Fruit fly (Drosophila melanogaster) whole organism, embryonic: Measurements from ENCODE around the gene CG43156.

Experiments
- CG10543 ChIP-seq: fragments of 200-800 bp; sonication (Bioruptor generic); optimal IDR thresholded peaks from 3 replicates; lab custom pipeline; 2017; ENCODE audit warnings: missing biosample characterization, mild to moderate bottlenecking, missing genetic modification characterization, moderate library complexity
- CG1233 ChIP-seq: fragments of 200-800 bp; sonication (Bioruptor generic); optimal IDR thresholded peaks from 4 replicates; lab custom pipeline; 2018; ENCODE audit warnings: missing biosample characterization, mild to moderate bottlenecking, missing genetic modification characterization
- CG13296 ChIP-seq: fragments of 200-800 bp; sonication (Bioruptor generic); optimal IDR thresholded peaks from 3 replicates; lab custom pipeline; 2018; ENCODE audit warnings: missing biosample characterization, mild to moderate bottlenecking, missing genetic modification characterization
- CG14014 ChIP-seq: fragments of 200-800 bp; sonication (Bioruptor generic); IDR thresholded peaks from 2 replicates; pipeline ENCODE4 v1.3.6; 2022; ENCODE audit warnings: missing biosample characterization, missing genetic modification characterization
- CG14710 ChIP-seq: fragments of 200-800 bp; sonication (Bioruptor generic); optimal IDR thresholded peaks from 3 replicates; lab custom pipeline; 2019; ENCODE audit warnings: missing biosample characterization, mild to moderate bottlenecking, missing genetic modification characterization, moderate library complexity
- CG1529 ChIP-seq: fragments of 200-800 bp; sonication (Bioruptor generic); optimal IDR thresholded peaks from 3 replicates; lab custom pipeline; 2018; ENCODE audit warnings: missing biosample characterization, missing genetic modification characterization
- CG17359 ChIP-seq: fragments of 200-800 bp; sonication (Bioruptor generic); optimal IDR thresholded peaks from 3 replicates; lab custom pipeline; 2018; ENCODE audit warnings: missing biosample characterization, mild to moderate bottlenecking, missing genetic modification characterization, moderate library complexity
- CG17612 ChIP-seq: fragments of 200-800 bp; sonication (Bioruptor generic); IDR thresholded peaks from 2 replicates; pipeline ENCODE4 v1.3.6; 2022; ENCODE audit warnings: missing biosample characterization, missing genetic modification characterization
- CG1792 ChIP-seq: fragments of 200-800 bp; sonication (Bioruptor generic); optimal IDR thresholded peaks from 2 replicates; lab custom pipeline; 2016; ENCODE audit warnings: missing biosample characterization, missing genetic modification characterization
- CG2678 ChIP-seq: fragments of 200-800 bp; sonication (Bioruptor generic); optimal IDR thresholded peaks from 3 replicates; lab custom pipeline; 2019; ENCODE audit warnings: missing biosample characterization, mild to moderate bottlenecking, missing genetic modification characterization, moderate library complexity
- CG32532 ChIP-seq: fragments of 200-800 bp; sonication (Bioruptor generic); IDR thresholded peaks from 2 replicates; pipeline ENCODE4 v1.3.6; 2022; ENCODE audit warnings: missing biosample characterization, missing genetic modification characterization
- CG4730 ChIP-seq: fragments of 200-800 bp; sonication (Bioruptor generic); IDR thresholded peaks from 2 replicates; pipeline ENCODE4 v1.3.6; 2022; ENCODE audit warnings: missing biosample characterization, missing genetic modification characterization
- CG6654 ChIP-seq: fragments of 200-800 bp; sonication (Bioruptor generic); optimal IDR thresholded peaks from 2 replicates; lab custom pipeline; 2017; ENCODE audit warnings: missing biosample characterization, mild to moderate bottlenecking, missing genetic modification characterization
- CG7745 ChIP-seq: fragments of 200-800 bp; sonication (Bioruptor generic); optimal IDR thresholded peaks from 2 replicates; lab custom pipeline; 2018; ENCODE audit warnings: missing biosample characterization, mild to moderate bottlenecking, missing genetic modification characterization, moderate library complexity
- CG8290 ChIP-seq, 3 experiments: fragments of 200-800 bp; sonication (Bioruptor generic); optimal IDR thresholded peaks; 2 replicates each; lab custom pipeline; 2016 to 2019; ENCODE audit warnings: missing biosample characterization in 3 of 3, missing genetic modification characterization in 3 of 3, mild to moderate bottlenecking in 2 of 3, moderate library complexity in 1 of 3
- CrebB ChIP-seq: fragments of 200-800 bp; sonication (Bioruptor generic); optimal IDR thresholded peaks from 3 replicates; lab custom pipeline; 2018; ENCODE audit warnings: missing biosample characterization, mild to moderate bottlenecking, missing genetic modification characterization
- Dfd ChIP-seq, 2 experiments: fragments of >200 bp; optimal IDR thresholded peaks; 2 replicates each; lab custom pipeline; 2017; ENCODE audit warnings: missing biosample characterization in 2 of 2, missing genetic modification characterization in 2 of 2
- GATAe ChIP-seq: fragments of 200-800 bp; sonication (Bioruptor generic); conservative IDR thresholded peaks from 2 replicates; pipeline ENCODE4 v1.3.6; 2022; ENCODE audit warnings: missing biosample characterization, missing genetic modification characterization
- Jarid2 ChIP-seq: fragments of 200-800 bp; sonication (Bioruptor generic); optimal IDR thresholded peaks from 3 replicates; lab custom pipeline; 2017; ENCODE audit warnings: mild to moderate bottlenecking, missing biosample characterization, missing genetic modification reagents, missing genetic modification characterization
- Lim3 ChIP-seq: fragments of 200-800 bp; sonication (Bioruptor generic); IDR thresholded peaks from 2 replicates; pipeline ENCODE4 v1.3.6; 2022; ENCODE audit warnings: missing biosample characterization, missing genetic modification characterization
- MESR4 ChIP-seq: fragments of 200-800 bp; sonication (Bioruptor generic); optimal IDR thresholded peaks from 2 replicates; lab custom pipeline; 2018; ENCODE audit warnings: missing biosample characterization, mild to moderate bottlenecking, missing genetic modification characterization, moderate library complexity
- Mes4 ChIP-seq: fragments of 200-800 bp; sonication (Bioruptor generic); optimal IDR thresholded peaks from 2 replicates; lab custom pipeline; 2016; ENCODE audit warnings: missing biosample characterization, missing genetic modification characterization
- Oaz ChIP-seq: fragments of 200-800 bp; sonication (Bioruptor generic); IDR thresholded peaks from 2 replicates; pipeline ENCODE4 v1.3.6; 2022; ENCODE audit warnings: missing biosample characterization, missing genetic modification characterization
- Trl ChIP-seq, 3 experiments: fragments of >200 bp in 2 of 3; fragments of 200-800 bp in 1 of 3; sonication (Bioruptor generic) in 1 of 3; optimal IDR thresholded peaks; 2 replicates in 1 of 3; 3 replicates in 2 of 3; lab custom pipeline; 2016 to 2017; ENCODE audit warnings: missing biosample characterization in 1 of 3, missing genetic modification characterization in 1 of 3
- Usf ChIP-seq: fragments of 200-800 bp; sonication (Bioruptor generic); optimal IDR thresholded peaks from 2 replicates; lab custom pipeline; 2017; ENCODE audit warnings: missing genotype, missing biosample characterization, missing genetic modification characterization
- Xrp1 ChIP-seq: fragments of 200-800 bp; sonication (Bioruptor generic); IDR thresholded peaks from 2 replicates; pipeline ENCODE4 v1.3.6; 2022; ENCODE audit warnings: missing biosample characterization, missing genetic modification characterization
- ap ChIP-seq: fragments of 200-800 bp; sonication (Bioruptor generic); IDR thresholded peaks from 2 replicates; pipeline ENCODE4 v1.3.6; 2022; ENCODE audit warnings: missing biosample characterization, missing genetic modification characterization
- ems ChIP-seq: fragments of 200-800 bp; sonication (Bioruptor generic); optimal IDR thresholded peaks from 3 replicates; lab custom pipeline; 2016; ENCODE audit warnings: missing biosample characterization, missing genetic modification characterization
- fru ChIP-seq: fragments of >200 bp; optimal IDR thresholded peaks from 2 replicates; lab custom pipeline; 2017
- hbn ChIP-seq: fragments of 200-800 bp; sonication (Bioruptor generic); IDR thresholded peaks from 2 replicates; pipeline ENCODE4 v1.3.6; 2022; ENCODE audit warnings: missing biosample characterization, missing genetic modification characterization; ENCODE audit not compliant: partially characterized antibody
- hkb ChIP-seq, 2 experiments: fragments of 200-800 bp in 1 of 2; fragments of >200 bp in 1 of 2; sonication (Bioruptor generic) in 1 of 2; IDR thresholded peaks in 1 of 2; optimal IDR thresholded peaks in 1 of 2; 2 replicates each; pipeline versions ENCODE4 v1.3.6 to Lab custom; 2017 to 2022; ENCODE audit warnings: missing biosample characterization in 1 of 2, missing genetic modification characterization in 1 of 2
- jigr1 ChIP-seq: fragments of 200-800 bp; sonication (Bioruptor generic); IDR thresholded peaks from 3 replicates; pipeline ENCODE4 v1.3.6; 2022; ENCODE audit warnings: missing biosample characterization, missing genetic modification characterization
- lab ChIP-seq: fragments of 200-800 bp; sonication (Bioruptor generic); optimal IDR thresholded peaks from 3 replicates; lab custom pipeline; 2017; ENCODE audit warnings: missing biosample characterization, missing genetic modification characterization, mild to moderate bottlenecking, moderate library complexity, missing genetic modification reagents
- luna ChIP-seq: fragments of 200-800 bp; sonication (Bioruptor generic); optimal IDR thresholded peaks from 2 replicates; lab custom pipeline; 2016; ENCODE audit warnings: missing biosample characterization, missing genetic modification characterization
- mld ChIP-seq: fragments of 200-800 bp; sonication (Bioruptor generic); IDR thresholded peaks from 3 replicates; pipeline ENCODE4 v1.3.6; 2022; ENCODE audit warnings: missing biosample characterization, missing genetic modification characterization; ENCODE audit not compliant: partially characterized antibody
- onecut ChIP-seq: fragments of 200-800 bp; sonication (Bioruptor generic); IDR thresholded peaks from 2 replicates; pipeline ENCODE4 v1.3.6; 2022; ENCODE audit warnings: missing biosample characterization, missing genetic modification characterization
- psq ChIP-seq: fragments of 200-800 bp; sonication (Bioruptor generic); optimal IDR thresholded peaks from 2 replicates; lab custom pipeline; 2017; ENCODE audit warnings: missing biosample characterization, missing genetic modification characterization
- row ChIP-seq: fragments of 200-800 bp; sonication (Bioruptor generic); IDR thresholded peaks from 3 replicates; pipeline ENCODE4 v1.3.6; 2022; ENCODE audit warnings: missing biosample characterization, missing genetic modification characterization
- run ChIP-seq: fragments of 200-800 bp; sonication (Bioruptor generic); optimal IDR thresholded peaks from 3 replicates; lab custom pipeline; 2018; ENCODE audit warnings: missing biosample characterization, mild to moderate bottlenecking, missing genetic modification characterization
- sc ChIP-seq, 3 experiments: fragments of >200 bp in 2 of 3; fragments of 200-800 bp in 1 of 3; sonication (Bioruptor generic) in 1 of 3; optimal IDR thresholded peaks; 2 replicates in 2 of 3; 3 replicates in 1 of 3; lab custom pipeline; 2017; ENCODE audit warnings: mild to moderate bottlenecking in 1 of 3, missing biosample characterization in 1 of 3, missing genetic modification characterization in 1 of 3, missing genetic modification reagents in 1 of 3
- so ChIP-seq: fragments of 200-800 bp; sonication (Bioruptor generic); IDR thresholded peaks from 3 replicates; pipeline ENCODE4 v1.3.6; 2022; ENCODE audit warnings: missing biosample characterization, missing genetic modification characterization
- sug ChIP-seq: fragments of 200-800 bp; optimal IDR thresholded peaks from 2 replicates; lab custom pipeline; 2019; ENCODE audit warnings: missing biosample characterization, mild to moderate bottlenecking, missing genetic modification characterization, moderate library complexity
- tio ChIP-seq: fragments of 200-800 bp; sonication (Bioruptor generic); optimal IDR thresholded peaks from 2 replicates; lab custom pipeline; 2017; ENCODE audit warnings: missing biosample characterization, missing genetic modification characterization, inconsistent platforms
- tll ChIP-seq, 2 experiments: fragments of 200-800 bp in 1 of 2; fragments of >200 bp in 1 of 2; sonication (Bioruptor generic) in 1 of 2; optimal IDR thresholded peaks; 2 replicates each; lab custom pipeline; 2017 to 2019; ENCODE audit warnings: missing biosample characterization in 2 of 2, missing genetic modification characterization in 2 of 2, mild to moderate bottlenecking in 1 of 2, moderate library complexity in 1 of 2
- tna ChIP-seq: fragments of 200-800 bp; sonication (Bioruptor generic); IDR thresholded peaks from 2 replicates; pipeline ENCODE4 v1.3.6; 2022; ENCODE audit warnings: missing biosample characterization, missing genetic modification characterization; ENCODE audit not compliant: partially characterized antibody
- unpg ChIP-seq: fragments of 200-800 bp; sonication (Bioruptor generic); optimal IDR thresholded peaks from 3 replicates; lab custom pipeline; 2018; ENCODE audit warnings: missing biosample characterization, mild to moderate bottlenecking, missing genetic modification characterization, moderate library complexity

Gene CG43156

DNA sequence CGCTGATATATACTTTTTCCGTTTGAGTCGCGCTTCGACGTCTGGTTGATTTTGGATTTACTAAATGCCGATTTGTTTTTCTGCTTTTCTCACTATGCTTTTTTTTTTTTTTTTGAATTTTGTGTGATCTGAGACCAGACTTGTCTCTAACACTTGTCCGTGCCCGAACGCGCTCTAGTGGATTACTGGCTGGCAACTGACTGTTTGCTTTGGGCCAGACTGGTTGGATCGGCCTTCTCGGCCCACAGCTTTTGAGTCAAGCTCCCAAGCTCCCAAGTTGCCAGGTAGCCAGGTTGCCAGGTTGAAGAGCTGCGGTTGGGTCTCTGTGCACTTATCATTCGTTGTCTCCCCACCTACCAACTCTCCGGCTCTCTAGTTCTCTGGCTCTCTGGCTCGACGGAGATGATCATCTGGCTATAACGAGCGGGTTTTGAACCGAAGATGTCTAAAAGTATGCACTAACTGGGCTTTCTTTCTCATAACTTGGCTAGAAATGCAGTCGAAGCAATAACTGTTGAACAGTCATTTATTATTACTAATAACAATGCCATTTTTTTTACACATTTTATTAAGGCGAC lies 10.5 kb upstream of the CG43156 start, which contains the start of gene pot (continued):
- TF ChIP-seq luna (GFP tag; lab: Kevin White, UChicago): no peak
- TF ChIP-seq ap (GFP tag; lab: Robert Waterston, UW): no peak
- TF ChIP-seq CG1792: no peak
- TF ChIP-seq Jarid2 (GFP tag; lab: Kevin White, UChicago): peak; percentile 39
- TF ChIP-seq unpg (GFP tag; lab: Kevin White, UChicago): no peak
- peak; percentile 22; the same call in 1 of the 3 replicates for TF ChIP-seq row (GFP tag; lab: Robert Waterston, UW)
- peak; percentile 84 for TF ChIP-seq CG17612 (GFP tag; lab: Robert Waterston, UW)
- no peak for TF ChIP-seq CG8290 (GFP tag; optimal IDR thresholded peaks at IDR 0.05; lab: Kevin White, UChicago)
- TF ChIP-seq CG8290 (tag; optimal IDR thresholded peaks at IDR 0.05; lab: Kevin White, UChicago): peak in 1 of 2 experiments; percentile 47
- no peak for TF ChIP-seq CG4730
- TF ChIP-seq hkb (optimal IDR thresholded peaks at IDR 0.05; lab: Kevin White, UChicago): no peak
- TF ChIP-seq hkb (GFP tag; IDR thresholded peaks at IDR 0.05; lab: Robert Waterston, UW): 0 out of 2 replicates have a peak, but pooled peaks have one; percentile 21
- no peak for TF ChIP-seq MESR4 (GFP tag; lab: Kevin White, UChicago)
- TF ChIP-seq CG10543 (GFP tag; lab: Kevin White, UChicago): peak; percentile 8
- no peak for TF ChIP-seq CG7745 (tag; lab: Kevin White, UChicago)
- peak; percentile 56 to 59 for TF ChIP-seq Trl (optimal IDR thresholded peaks at IDR 0.05; lab: Kevin White, UChicago)
- no peak for TF ChIP-seq Trl (GFP tag; optimal IDR thresholded peaks at IDR 0.05; lab: Kevin White, UChicago)

dm6 chrX:11915154-11915593 lies 8.5 kb upstream of the CG43156 start:
- TF ChIP-seq fru (lab: Kevin White, UChicago) (no peak), CG32532 (GFP tag; lab: Robert Waterston, UW) (peak; percentile 89), Mes4 (GFP tag; lab: Kevin White, UChicago) (no peak), unpg (GFP tag; lab: Kevin White, UChicago) (peak; percentile 93), CG1529 (GFP tag; lab: Kevin White, UChicago) (peak; percentile 78), GATAe (GFP tag; lab: Robert Waterston, UW) (peak; percentile 47), CrebB (tag; lab: Kevin White, UChicago) (peak; percentile 63), sc (optimal IDR thresholded peaks at IDR 0.05; lab: Kevin White, UChicago) (no peak), sc (GFP tag; optimal IDR thresholded peaks at IDR 0.05; lab: Kevin White, UChicago) (peak; percentile 82), Oaz (GFP tag; lab: Robert Waterston, UW) (peak; percentile 70), mld (GFP tag; lab: Robert Waterston, UW) (no peak), sug (tag; lab: Kevin White, UChicago) (peak; percentile 90), Lim3 (peak; percentile 56; the same call in 1 of the 2 replicates), Dfd (GFP tag; optimal IDR thresholded peaks at IDR 0.05; lab: Kevin White, UChicago) (no peak), ems (GFP tag; lab: Kevin White, UChicago) (peak; percentile 44), Usf (GFP tag; lab: Kevin White, UChicago) (peak; percentile 87), jigr1 (GFP tag; lab: Robert Waterston, UW) (peak; percentile 76; the same call in 2 of the 3 replicates), so (peak; percentile 90), run (peak; percentile 69), lab (GFP tag; lab: Kevin White, UChicago) (peak; percentile 88), CG1233 (GFP tag; lab: Kevin White, UChicago) (peak; percentile 89), CG14710 (tag; lab: Kevin White, UChicago) (peak; percentile 92), hbn (GFP tag; lab: Robert Waterston, UW) (no peak), onecut (peak; percentile 79), psq (GFP tag; lab: Kevin White, UChicago) (peak; percentile 26), CG14014 (peak; percentile 86), tll (GFP tag; optimal IDR thresholded peaks at IDR 0.05; lab: Kevin White, UChicago) (peak in 1 of 2 experiments; percentile 38), CG13296 (peak; percentile 93), CG6654 (GFP tag; lab: Kevin White, UChicago) (peak; percentile 66), CG2678 (peak; percentile 95), tio (GFP tag; lab: Kevin White, UChicago) (peak; percentile 84), luna (GFP tag; lab: Kevin White, UChicago) (no peak), CG17359 (tag; lab: Kevin White, UChicago) (peak; percentile 92), tna (GFP tag; lab: Robert Waterston, UW) (no peak), Xrp1 (GFP tag; lab: Robert Waterston, UW) (peak; percentile 90)
